Fruit fly (Drosophila melanogaster): ENCODE results near the gene CG46317.

CG46317 gene

DNA sequence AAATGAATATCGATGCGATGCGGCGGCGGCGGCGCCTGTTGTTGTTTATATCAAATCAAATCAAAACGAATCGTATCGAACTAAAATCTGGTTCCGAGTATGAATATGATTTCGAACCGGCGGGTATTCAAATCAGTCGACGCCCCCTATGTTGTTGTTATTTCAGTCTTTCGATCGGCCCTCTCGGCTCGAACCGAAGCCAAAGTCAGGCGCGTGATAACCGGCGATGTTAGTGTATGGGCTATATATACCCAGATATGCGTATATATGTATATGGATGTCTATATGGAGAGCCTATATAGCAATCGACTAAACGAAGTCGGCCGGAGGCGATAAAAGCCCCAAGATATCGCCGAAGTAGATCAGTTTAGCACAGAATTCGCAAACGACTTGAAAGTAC, at the start of gene CG46317, which contains the start of gene Tat:
CG46317 (plus strand) TSS at position 361 of the 400 bp plus-strand sequence.
Tat (plus strand) TSS at position 361 of the 400 bp plus-strand sequence.
- no peak for TF ChIP-seq CG17801 (GFP tag; optimal IDR thresholded peaks at IDR 0.05; ENCODE audit: partially characterized antibody)

DNA sequence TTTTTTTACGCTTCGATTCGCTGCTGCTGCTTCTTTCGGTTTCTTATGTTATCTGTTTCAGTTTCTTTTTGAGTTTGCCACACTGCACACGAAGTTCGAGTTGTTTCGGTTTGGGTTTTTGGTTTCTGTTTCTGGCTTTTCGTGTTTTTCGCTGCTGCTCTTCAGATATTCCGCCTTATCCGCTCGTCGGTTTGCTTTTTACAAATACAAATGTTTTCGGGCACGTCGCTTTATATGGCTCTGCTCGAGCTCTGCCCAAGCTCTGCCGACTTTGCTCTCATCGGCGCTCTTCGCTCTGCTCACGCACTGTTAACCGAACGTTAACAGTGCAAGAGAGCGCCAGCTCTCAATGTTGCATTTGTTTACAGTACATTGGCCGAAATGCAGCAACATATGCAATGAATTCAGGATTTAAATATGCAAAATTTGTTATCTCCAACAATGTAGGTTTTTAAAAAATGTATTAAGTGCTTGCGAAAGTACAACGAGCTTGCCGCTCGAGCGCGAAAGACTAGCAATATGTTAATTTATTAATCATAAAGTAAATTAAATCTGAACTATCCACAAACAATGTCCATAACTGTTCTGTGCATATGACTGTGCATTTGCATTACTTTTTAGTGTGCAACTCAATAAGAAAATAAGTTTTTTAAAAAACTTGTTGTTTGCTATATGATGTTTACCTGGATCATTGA, 49.6 kb upstream of the CG46317 start:
- TF ChIP-seq CG17801 (GFP tag; optimal IDR thresholded peaks at IDR 0.05; ENCODE audit: partially characterized antibody) = peak; percentile 49

DNA sequence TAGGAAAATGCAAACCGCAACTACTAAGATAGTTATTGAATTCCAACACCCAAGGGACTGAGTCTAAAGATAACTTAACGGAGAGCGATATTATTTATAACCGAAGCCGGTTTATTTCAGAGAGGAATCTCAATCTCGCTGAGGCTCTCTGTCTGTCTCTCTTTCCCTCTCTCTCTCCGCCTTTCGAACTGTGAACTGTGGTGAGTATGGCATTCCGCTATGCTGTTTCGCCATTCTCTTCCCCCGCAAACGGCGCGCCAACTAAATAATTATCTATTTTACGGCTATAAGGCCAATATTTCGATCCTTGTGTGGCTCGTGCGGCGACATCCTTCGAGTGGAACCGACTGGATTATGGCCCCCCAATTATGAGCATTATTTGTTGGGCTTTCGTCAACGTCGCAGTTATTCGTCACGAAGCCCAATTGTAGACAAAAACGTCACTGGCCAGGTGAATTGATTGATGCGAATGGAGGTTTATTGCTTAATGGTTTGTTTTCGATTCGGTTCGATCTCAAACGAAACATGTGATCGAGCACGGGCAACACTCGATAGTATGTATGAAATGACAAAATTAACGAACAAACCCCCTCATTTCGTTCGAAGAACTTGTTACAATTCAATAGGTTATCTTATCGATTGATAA, 48.8 kb upstream of the CG46317 start:
- no peak for TF ChIP-seq CG17801 (GFP tag; optimal IDR thresholded peaks at IDR 0.05; ENCODE audit: partially characterized antibody)

DNA sequence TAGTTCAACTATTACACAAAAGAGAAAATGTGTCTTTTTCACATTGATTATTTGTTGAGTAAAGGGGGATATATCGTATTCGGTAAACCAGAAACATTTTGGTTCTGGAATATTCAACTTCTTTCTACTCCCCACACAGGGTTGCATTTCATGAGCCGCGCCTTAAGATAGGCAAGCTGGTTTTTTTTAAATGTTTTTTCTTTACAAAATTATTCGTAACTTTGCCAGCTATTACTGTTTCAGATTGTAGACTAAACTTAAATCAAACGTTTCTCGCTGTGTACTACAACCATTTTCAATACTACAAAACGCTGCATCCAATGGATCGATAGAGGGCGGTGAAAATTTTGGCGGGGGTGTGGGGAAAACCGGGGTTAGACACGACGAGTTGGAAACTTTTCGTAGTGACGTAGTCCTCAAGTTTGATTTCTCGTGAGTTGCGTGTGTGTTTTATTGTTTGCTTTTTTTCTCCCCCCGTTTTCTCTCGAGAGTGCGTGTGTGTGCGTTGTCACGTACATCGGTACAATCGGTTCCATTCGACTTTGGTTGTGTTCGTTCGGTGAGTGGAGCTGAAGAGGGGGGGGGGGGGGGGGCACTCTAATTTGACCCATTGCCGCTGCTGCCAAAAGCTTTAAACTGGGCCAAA, 47.4 kb upstream of the CG46317 start:
- TF ChIP-seq CG17801 (GFP tag; optimal IDR thresholded peaks at IDR 0.05; ENCODE audit: partially characterized antibody) = no peak

DNA sequence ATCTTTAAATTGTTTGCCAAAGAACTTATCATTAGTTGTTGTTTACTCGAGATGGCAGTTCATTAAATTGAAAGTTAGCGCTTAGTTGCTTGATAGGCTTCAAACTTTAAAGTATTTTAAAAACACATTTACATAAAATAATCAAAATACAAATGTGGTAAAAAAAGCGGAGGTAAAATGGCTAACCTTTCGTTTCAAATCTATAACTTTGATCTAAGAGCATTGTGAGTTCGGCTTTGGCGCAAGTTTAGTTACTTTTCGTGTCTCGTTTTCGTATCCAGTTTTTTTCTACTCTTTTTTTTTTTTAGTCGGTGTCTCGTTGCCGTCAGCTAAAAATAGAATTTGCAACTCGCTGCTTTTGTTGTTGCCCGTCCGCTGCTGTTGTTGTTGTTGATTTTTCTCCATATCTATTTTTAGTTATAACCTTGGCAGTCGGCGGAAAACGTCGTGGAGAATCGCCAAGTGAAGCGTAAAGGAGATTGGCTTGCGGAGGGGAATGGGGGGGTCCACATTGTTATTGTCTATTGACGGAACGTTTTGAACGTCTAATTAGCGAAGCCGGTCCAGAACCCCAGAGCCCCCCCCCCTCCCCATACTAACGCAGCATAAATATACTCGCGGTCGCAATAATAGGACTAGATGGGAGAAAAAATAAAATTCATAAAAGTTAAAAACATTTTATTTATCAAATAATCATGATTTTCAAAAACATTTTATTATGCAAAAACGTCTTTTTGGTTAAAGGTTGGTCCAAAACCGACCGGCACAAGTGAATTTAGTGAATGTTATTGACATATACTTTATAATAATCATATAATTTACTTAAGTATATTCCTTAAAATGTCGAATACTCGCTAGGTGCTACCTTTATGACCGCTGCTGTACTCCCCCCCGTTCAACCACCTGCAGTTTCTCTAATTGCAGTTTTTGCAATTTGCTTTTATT, 46.2 kb upstream of the CG46317 start:
- peak; percentile 79 for TF ChIP-seq CG17801 (GFP tag; optimal IDR thresholded peaks at IDR 0.05; ENCODE audit: partially characterized antibody)

DNA sequence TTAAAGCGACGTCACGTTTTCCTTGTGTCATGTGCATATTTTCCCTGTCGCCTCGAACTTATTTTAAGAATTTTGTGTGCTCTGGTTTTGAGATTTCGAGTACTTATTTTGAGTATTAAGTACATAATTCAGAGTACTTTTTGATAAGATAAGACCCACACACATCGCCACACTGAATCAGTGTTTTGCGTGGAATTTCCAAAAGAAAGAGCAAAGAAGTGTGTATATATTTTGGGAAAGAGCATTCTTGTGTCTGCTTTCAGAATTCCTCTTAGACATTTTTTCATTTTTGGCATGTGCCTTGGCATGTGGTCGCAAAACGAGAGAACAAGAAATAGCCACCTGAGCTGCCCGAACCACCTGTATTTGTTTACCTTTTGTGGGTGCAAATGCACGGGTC, 45.2 kb upstream of the CG46317 start:
- no peak for TF ChIP-seq CG17801 (GFP tag; optimal IDR thresholded peaks at IDR 0.05; ENCODE audit: partially characterized antibody)

DNA sequence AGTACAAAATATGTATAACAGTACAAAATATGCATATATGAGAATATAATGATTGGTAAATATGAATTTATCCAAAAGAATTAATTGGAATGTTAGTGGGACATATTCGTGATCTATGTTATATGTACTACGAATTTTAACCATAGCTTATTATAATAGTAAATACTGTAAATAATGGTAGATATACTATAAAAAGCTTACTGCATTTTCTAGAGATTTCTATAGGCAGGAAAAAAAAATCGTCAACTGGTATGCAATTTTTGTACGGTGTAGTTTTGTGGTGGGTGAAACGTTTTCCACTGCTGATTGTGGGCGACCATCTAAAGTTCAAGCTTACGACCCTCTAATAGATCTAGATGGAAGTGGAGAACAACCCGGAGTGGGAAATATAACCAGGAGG, 44.2 kb upstream of the CG46317 start:
- no peak for TF ChIP-seq CG17801 (GFP tag; optimal IDR thresholded peaks at IDR 0.05; ENCODE audit: partially characterized antibody)

DNA sequence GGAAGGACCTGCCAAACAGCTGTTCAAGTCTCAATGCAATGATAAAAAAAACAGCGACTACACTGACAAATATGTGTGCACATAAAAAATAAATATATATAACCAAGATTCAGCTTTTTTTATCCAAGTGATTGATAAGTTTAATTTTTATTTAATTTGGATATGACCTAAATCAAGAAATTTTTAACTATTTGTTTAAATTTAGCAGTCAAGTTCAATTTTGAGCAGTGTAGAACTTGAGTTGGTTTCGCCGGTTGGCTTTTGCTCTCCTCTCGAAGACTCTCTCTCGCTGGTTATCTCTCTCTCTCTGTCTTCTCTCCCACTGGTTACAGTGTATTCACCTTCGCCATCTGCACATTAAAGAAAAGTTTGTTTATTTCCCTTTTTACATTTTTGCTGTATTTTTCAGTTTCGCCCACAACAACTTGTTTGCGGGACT, 43.0 kb upstream of the CG46317 start:
- TF ChIP-seq CG17801 (GFP tag; optimal IDR thresholded peaks at IDR 0.05; ENCODE audit: partially characterized antibody) = peak; percentile 91

DNA sequence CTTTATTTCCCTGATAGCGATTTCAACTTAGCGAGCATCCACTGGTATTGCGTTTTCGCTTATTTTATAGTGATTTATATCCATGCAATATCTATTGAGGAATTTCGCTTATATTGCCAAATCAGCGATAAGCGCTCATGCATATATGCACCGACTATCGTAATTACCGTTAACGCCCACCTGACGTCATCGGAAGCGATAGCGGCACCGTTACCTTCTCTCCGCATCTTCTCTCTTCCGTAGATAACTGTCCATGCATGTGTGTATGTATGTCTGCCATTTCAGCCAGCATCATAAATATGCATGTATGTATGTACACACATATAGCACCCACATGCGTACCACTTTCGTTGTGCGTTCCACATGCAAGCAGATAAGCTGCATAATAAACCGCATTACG, 39.8 kb upstream of the CG46317 start:
- no peak for TF ChIP-seq CG17801 (GFP tag; optimal IDR thresholded peaks at IDR 0.05; ENCODE audit: partially characterized antibody)

DNA sequence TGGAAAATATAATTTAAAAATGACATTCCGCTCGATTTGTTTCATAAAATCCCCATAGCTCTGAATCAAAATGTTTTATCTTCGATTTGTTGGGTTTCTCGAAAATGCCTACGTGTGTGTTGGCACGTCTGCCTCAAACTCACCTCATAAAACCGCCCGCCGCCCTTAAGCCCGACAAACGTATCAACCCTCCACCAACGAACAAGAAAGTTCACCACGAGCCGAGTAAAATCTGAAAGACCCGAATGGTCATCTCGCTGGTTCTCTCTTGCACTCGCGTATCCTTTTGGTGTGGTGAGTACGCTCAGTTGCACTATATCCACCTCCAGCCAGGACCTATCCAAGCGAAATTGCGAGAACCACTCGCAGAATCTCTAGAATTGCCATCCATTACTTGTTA, 39.0 kb upstream of the CG46317 start:
- no peak for TF ChIP-seq CG17801 (GFP tag; optimal IDR thresholded peaks at IDR 0.05; ENCODE audit: partially characterized antibody)

DNA sequence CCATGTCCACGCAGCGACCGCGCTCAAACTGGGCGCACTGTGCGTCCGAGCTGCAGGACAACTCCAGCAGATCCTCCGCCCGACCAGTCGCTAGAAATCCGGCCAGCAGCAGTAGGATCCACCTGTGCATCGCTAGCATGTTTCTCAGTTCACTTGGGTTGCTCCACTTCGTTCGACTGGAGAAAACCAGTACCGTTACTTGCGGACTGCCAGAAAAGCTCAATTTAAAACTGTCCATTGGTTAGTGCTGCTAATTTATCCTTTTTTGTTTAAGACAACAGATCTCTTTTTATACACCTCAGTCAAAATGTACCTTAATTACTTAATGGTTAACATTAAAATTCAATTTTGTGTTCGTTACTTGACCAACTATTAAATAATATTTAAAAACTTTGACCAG, 35.4 kb upstream of the CG46317 start, which contains the start of gene CG11674:
CG11674 (minus strand) TSS at position 215 of the 400 bp plus-strand sequence.
- no peak for TF ChIP-seq CG17801 (GFP tag; optimal IDR thresholded peaks at IDR 0.05; ENCODE audit: partially characterized antibody)

DNA sequence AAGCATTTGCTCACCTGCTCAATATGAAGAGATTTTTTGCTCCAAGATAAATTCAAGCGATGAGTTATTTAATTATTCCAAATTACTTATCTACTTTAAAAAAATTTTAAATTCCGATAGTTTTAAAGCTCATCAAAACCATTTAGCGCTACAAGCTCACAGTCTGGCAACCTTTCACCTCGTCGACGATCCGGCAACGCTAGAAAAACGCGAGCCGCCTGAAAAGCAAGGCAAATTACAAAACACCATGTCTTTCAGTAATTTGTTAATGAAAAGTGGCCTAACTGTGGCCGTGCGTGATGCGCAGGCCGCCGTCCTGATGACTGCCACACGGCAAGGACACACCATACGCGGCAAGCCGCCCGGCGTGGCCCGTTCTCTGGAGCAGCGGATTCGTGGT, 34.9 kb upstream of the CG46317 start, which contains the start of gene mRpL38:
mRpL38 (plus strand) TSS at position 197 of the 400 bp plus-strand sequence.
- TF ChIP-seq CG17801 (GFP tag; optimal IDR thresholded peaks at IDR 0.05; ENCODE audit: partially characterized antibody) = no peak

DNA sequence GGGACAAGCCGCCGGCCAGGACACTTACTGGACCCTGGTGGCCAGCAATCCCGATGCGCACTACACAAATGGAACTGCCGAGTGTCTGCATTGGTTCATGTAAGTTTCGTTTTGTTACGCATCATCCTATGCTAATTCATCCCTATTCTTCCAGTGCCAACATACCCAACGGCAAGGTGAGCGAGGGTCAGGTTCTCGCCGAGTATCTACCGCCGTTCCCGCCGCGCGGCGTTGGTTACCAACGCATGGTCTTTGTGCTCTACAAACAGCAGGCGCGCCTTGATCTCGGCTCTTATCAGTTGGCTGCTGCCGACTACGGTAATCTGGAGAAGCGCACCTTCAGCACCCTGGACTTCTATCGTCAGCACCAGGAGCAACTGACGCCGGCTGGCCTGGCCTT, 34.0 kb upstream of the CG46317 start:
- TF ChIP-seq CG17801 (GFP tag; optimal IDR thresholded peaks at IDR 0.05; ENCODE audit: partially characterized antibody) = no peak

DNA sequence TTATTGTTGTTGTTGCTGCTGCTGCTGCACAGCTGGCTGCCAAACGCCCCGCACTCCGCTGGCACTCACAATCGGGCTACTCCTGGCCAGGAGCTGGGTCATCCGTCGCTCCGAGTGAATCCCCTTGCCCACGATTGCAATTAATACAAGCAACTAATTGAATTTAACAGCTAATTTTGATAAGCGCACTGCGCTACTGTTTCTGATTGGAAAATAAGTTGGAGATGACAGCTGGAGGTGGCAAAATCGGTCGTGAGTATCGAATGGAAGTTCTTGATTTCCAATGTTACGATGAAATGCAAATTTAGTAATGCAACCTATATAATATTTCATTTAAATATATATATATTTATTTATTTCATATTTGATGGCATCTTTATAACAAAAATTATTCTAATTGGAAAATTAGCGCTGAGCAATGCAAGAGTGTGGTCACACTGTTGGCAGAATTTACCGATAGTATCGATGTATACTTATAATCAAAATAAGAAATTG, 27.1 kb upstream of the CG46317 start, which contains the start of gene CG42271:
CG42271 (minus strand) TSS at position 224 of the 495 bp plus-strand sequence.
- peak; percentile 59 for TF ChIP-seq CG17801 (GFP tag; optimal IDR thresholded peaks at IDR 0.05; ENCODE audit: partially characterized antibody)

All from ovary, adult (tissue).